Worm (Caenorhabditis elegans) whole organism, L4/young adult: ENCODE measurements around the gene unc-93.

Experiments
- W03F9.2 ChIP-seq: fragments of 150-350 bp; optimal IDR thresholded peaks from 2 replicates; lab custom pipeline; 2014; ENCODE audit warnings: missing biosample characterization, missing genetic modification characterization
- dao-5 ChIP-seq: sonication (generic microtip); optimal IDR thresholded peaks from 2 replicates; lab custom pipeline; 2016; ENCODE audit warnings: missing genotype, missing genetic modification characterization, moderate library complexity, missing compliant biosample characterization
- him-1 ChIP-seq: sonication (generic microtip); optimal IDR thresholded peaks from 2 replicates; lab custom pipeline; 2016; ENCODE audit warnings: missing genotype, missing genetic modification reagents, missing genetic modification characterization, missing compliant biosample characterization

ce11 chrIII:3694572-3694971 is 50.4 kb downstream of the unc-93 start, which contains the start of gene npr-15:
- TF ChIP-seq him-1: no peak
- no peak for TF ChIP-seq dao-5 (tag; lab: Kevin White, UChicago)
- no peak for TF ChIP-seq W03F9.2 (tag; lab: Kevin White, UChicago)
